Worm (Caenorhabditis elegans): ENCODE data around the gene K01A6.7.

- TF ChIP-seq tab-1 (GFP tag; IDR thresholded peaks at IDR 0.05): no peak
- no peak for TF ChIP-seq klf-2 (GFP tag; conservative IDR thresholded peaks at IDR 0.05)
- no peak for TF ChIP-seq ztf-23 (GFP tag; IDR thresholded peaks at IDR 0.05)
- TF ChIP-seq med-1 (GFP tag; optimal IDR thresholded peaks at IDR 0.05; ENCODE audit: insufficient read depth): no peak
Observed at ce11 chrIV:11737269-11737668, 1.1 kb downstream of the K01A6.7 start, which contains the start of gene K01A6.8.

Data from whole organism, midembryonic.